Fruit fly (Drosophila melanogaster): ENCODE results near the gene MTA1-like.

DNA sequence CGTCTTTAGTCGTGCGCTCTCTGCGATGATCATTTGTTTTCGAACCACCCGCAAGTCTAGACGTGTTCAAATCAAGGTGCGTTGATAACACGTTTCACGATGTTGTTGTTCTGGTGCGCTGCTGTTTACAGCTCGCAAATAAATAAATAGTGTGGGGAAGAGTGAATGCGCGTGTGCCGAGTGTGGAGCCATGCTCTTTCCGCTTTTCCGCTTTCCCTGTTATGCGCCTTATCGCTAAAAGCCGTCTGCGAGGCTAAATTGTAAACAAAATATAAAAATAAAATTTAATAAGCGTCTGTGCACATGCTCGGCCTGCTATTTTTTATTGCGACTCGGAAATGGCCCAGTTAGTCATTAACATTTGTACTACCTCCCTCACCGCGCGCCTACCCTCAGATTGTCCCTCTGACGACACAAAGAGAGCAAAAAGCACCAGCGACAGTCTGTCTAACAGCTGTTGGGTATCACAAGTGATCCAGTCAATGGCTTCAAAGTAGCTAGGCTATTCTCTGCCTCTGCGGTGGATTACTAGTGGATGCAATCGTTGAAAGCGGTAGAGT is 24.2 kb upstream of the MTA1-like start:
- TF ChIP-seq psq (GFP tag; optimal IDR thresholded peaks at IDR 0.05) (peak; percentile 19), fru (GFP tag; optimal IDR thresholded peaks at IDR 0.05) (peak; percentile 41)
